Worm (Caenorhabditis elegans) whole organism, late embryonic: ENCODE data around the gene wht-6.

Source experiments
- C08G9.2 ChIP-seq: sonication (generic microtip); optimal IDR thresholded peaks from 2 replicates; lab custom pipeline; 2016; ENCODE audit warnings: mild to moderate bottlenecking, missing genetic modification characterization, moderate library complexity, missing compliant biosample characterization
- C38D4.7 ChIP-seq: fragments of 200-800 bp; sonication (Bioruptor generic); optimal IDR thresholded peaks from 2 replicates; lab custom pipeline; 2018; ENCODE audit warnings: mild to moderate bottlenecking, missing genetic modification characterization, moderate library complexity, missing compliant biosample characterization
- K02D7.2 ChIP-seq: sonication (generic microtip); optimal IDR thresholded peaks from 2 replicates; lab custom pipeline; 2017; ENCODE audit warnings: mild to moderate bottlenecking, missing genetic modification characterization, missing compliant biosample characterization
- T23F11.4 ChIP-seq: fragments of 200-800 bp; sonication (Bioruptor generic); optimal IDR thresholded peaks from 2 replicates; lab custom pipeline; 2018; ENCODE audit warnings: mild to moderate bottlenecking, missing genetic modification characterization, missing compliant biosample characterization
- Y22D7AL.16 ChIP-seq: sonication (generic microtip); optimal IDR thresholded peaks from 2 replicates; lab custom pipeline; 2016; ENCODE audit warnings: missing genetic modification characterization, missing compliant biosample characterization
- ahr-1 ChIP-seq: sonication (generic microtip); optimal IDR thresholded peaks from 2 replicates; lab custom pipeline; 2016; ENCODE audit warnings: missing genetic modification characterization, missing compliant biosample characterization
- ama-1 ChIP-seq: fragments of 150-350 bp; optimal IDR thresholded peaks from 2 replicates; lab custom pipeline; 2014
- ceh-14 ChIP-seq: sonication (generic microtip); optimal IDR thresholded peaks from 2 replicates; lab custom pipeline; 2016; ENCODE audit warnings: missing genotype, missing genetic modification characterization, missing compliant biosample characterization
- ceh-18 ChIP-seq: sonication (generic microtip); optimal IDR thresholded peaks from 2 replicates; lab custom pipeline; 2016; ENCODE audit warnings: missing genetic modification characterization, missing compliant biosample characterization
- ceh-19 ChIP-seq: fragments of 200-800 bp; sonication (Bioruptor generic); optimal IDR thresholded peaks from 2 replicates; lab custom pipeline; 2018; ENCODE audit warnings: mild to moderate bottlenecking, missing genetic modification characterization, missing compliant biosample characterization
- ceh-2 ChIP-seq: sonication (generic microtip); optimal IDR thresholded peaks from 2 replicates; lab custom pipeline; 2016; ENCODE audit warnings: missing genotype, missing genetic modification characterization, missing compliant biosample characterization
- ceh-22 ChIP-seq: sonication (generic microtip); optimal IDR thresholded peaks from 2 replicates; lab custom pipeline; 2017; ENCODE audit warnings: missing biosample characterization, missing genetic modification characterization
- ceh-30 ChIP-seq: fragments of 150-350 bp; optimal IDR thresholded peaks from 2 replicates; lab custom pipeline; 2014; ENCODE audit warnings: missing biosample characterization, missing genetic modification characterization
- ceh-6 ChIP-seq: fragments of 200-800 bp; sonication (Bioruptor generic); optimal IDR thresholded peaks from 2 replicates; lab custom pipeline; 2018; ENCODE audit warnings: mild to moderate bottlenecking, missing genetic modification characterization, missing compliant biosample characterization
- che-1 ChIP-seq: sonication (generic microtip); optimal IDR thresholded peaks from 2 replicates; lab custom pipeline; 2016; ENCODE audit warnings: mild to moderate bottlenecking, missing genetic modification characterization, missing compliant biosample characterization
- dve-1 ChIP-seq: sonication (generic microtip); optimal IDR thresholded peaks from 2 replicates; lab custom pipeline; 2017; ENCODE audit warnings: antibody characterized with exemption, mild to moderate bottlenecking, missing genetic modification characterization, missing compliant biosample characterization
- elt-2 ChIP-seq: sonication (generic microtip); optimal IDR thresholded peaks from 2 replicates; lab custom pipeline; 2016; ENCODE audit warnings: missing genetic modification reagents, missing genetic modification characterization, missing compliant biosample characterization
- ets-4 ChIP-seq: sonication (generic microtip); optimal IDR thresholded peaks from 2 replicates; lab custom pipeline; 2016; ENCODE audit warnings: missing genetic modification characterization, missing compliant biosample characterization
- eyg-1 ChIP-seq: sonication (generic microtip); optimal IDR thresholded peaks from 2 replicates; lab custom pipeline; 2016; ENCODE audit warnings: missing genotype, missing genetic modification characterization, missing compliant biosample characterization
- fax-1 ChIP-seq: sonication (generic microtip); optimal IDR thresholded peaks from 2 replicates; lab custom pipeline; 2016; ENCODE audit warnings: missing genotype, missing genetic modification characterization, missing compliant biosample characterization
- fkh-10 ChIP-seq: fragments of 150-350 bp; optimal IDR thresholded peaks from 2 replicates; lab custom pipeline; 2014; ENCODE audit warnings: missing biosample characterization, missing genetic modification reagents, missing genetic modification characterization
- gmeb-2 ChIP-seq: sonication (generic microtip); optimal IDR thresholded peaks from 2 replicates; lab custom pipeline; 2016; ENCODE audit warnings: missing genetic modification characterization, inconsistent platforms, missing compliant biosample characterization
- hlh-13 ChIP-seq: fragments of 200-800 bp; sonication (Bioruptor generic); optimal IDR thresholded peaks from 2 replicates; lab custom pipeline; 2018; ENCODE audit warnings: mild to moderate bottlenecking, missing genetic modification characterization, missing compliant biosample characterization
- hlh-30 ChIP-seq: sonication (generic microtip); optimal IDR thresholded peaks from 2 replicates; lab custom pipeline; 2017; ENCODE audit warnings: antibody characterized with exemption, missing genetic modification characterization, missing compliant biosample characterization; ENCODE audit not compliant: insufficient read depth
- hlh-6 ChIP-seq: sonication (generic microtip); optimal IDR thresholded peaks from 2 replicates; lab custom pipeline; 2016; ENCODE audit warnings: missing genotype, missing genetic modification characterization, missing compliant biosample characterization
- madf-2 ChIP-seq: sonication (generic microtip); optimal IDR thresholded peaks from 2 replicates; lab custom pipeline; 2017; ENCODE audit warnings: missing genetic modification characterization, missing compliant biosample characterization
- mec-3 ChIP-seq: sonication (generic microtip); optimal IDR thresholded peaks from 2 replicates; lab custom pipeline; 2016; ENCODE audit warnings: borderline replicate concordance, missing genetic modification characterization, missing compliant biosample characterization
- nfya-1 ChIP-seq: sonication (generic microtip); optimal IDR thresholded peaks from 2 replicates; lab custom pipeline; 2017; ENCODE audit warnings: missing genetic modification characterization, mild to moderate bottlenecking, missing compliant biosample characterization, antibody characterized with exemption, moderate library complexity
- nhr-232 ChIP-seq: sonication (generic microtip); optimal IDR thresholded peaks from 2 replicates; lab custom pipeline; 2016; ENCODE audit warnings: missing genetic modification characterization, missing compliant biosample characterization
- npax-4 ChIP-seq: sonication (generic microtip); optimal IDR thresholded peaks from 2 replicates; lab custom pipeline; 2016; ENCODE audit warnings: missing genetic modification characterization, missing compliant biosample characterization
- odd-2 ChIP-seq: sonication (generic microtip); optimal IDR thresholded peaks from 2 replicates; lab custom pipeline; 2017; ENCODE audit warnings: antibody characterized with exemption, mild to moderate bottlenecking, missing genetic modification characterization, missing compliant biosample characterization
- pag-3 ChIP-seq: sonication (generic microtip); optimal IDR thresholded peaks from 2 replicates; lab custom pipeline; 2016; ENCODE audit warnings: missing compliant biosample characterization, missing genetic modification characterization, borderline replicate concordance
- pat-9 ChIP-seq: fragments of 200-800 bp; sonication (Bioruptor generic); optimal IDR thresholded peaks from 2 replicates; lab custom pipeline; 2018; ENCODE audit warnings: mild to moderate bottlenecking, missing genetic modification characterization, moderate library complexity, missing compliant biosample characterization
- pax-1 ChIP-seq: fragments of 150-350 bp; optimal IDR thresholded peaks from 2 replicates; lab custom pipeline; 2014; ENCODE audit warnings: missing biosample characterization, missing genetic modification characterization
- pha-4 ChIP-seq: fragments of 150-350 bp; optimal IDR thresholded peaks from 2 replicates; lab custom pipeline; 2018; ENCODE audit warnings: missing biosample characterization, missing genetic modification reagents, missing genetic modification characterization
- pros-1 ChIP-seq: fragments of 150-350 bp; optimal IDR thresholded peaks from 2 replicates; lab custom pipeline; 2014; ENCODE audit warnings: missing biosample characterization, missing genetic modification reagents, missing genetic modification characterization
- ref-2 ChIP-seq: sonication (generic microtip); optimal IDR thresholded peaks from 2 replicates; lab custom pipeline; 2016; ENCODE audit warnings: missing genetic modification characterization, missing compliant biosample characterization
- sox-2 ChIP-seq: fragments of 200-800 bp; sonication (Bioruptor generic); IDR thresholded peaks from 2 replicates; pipeline ENCODE4 v1.3.6; 2022; ENCODE audit warnings: missing genetic modification reagents, missing genetic modification characterization, missing compliant biosample characterization
- ttx-3 ChIP-seq: sonication (generic microtip); optimal IDR thresholded peaks from 2 replicates; lab custom pipeline; 2016; ENCODE audit warnings: missing genetic modification reagents, missing genetic modification characterization, missing compliant biosample characterization
- unc-42 ChIP-seq: sonication (generic microtip); optimal IDR thresholded peaks from 2 replicates; lab custom pipeline; 2016; ENCODE audit warnings: missing genotype, missing genetic modification characterization, missing compliant biosample characterization
- unc-86 ChIP-seq: sonication (generic microtip); optimal IDR thresholded peaks from 2 replicates; lab custom pipeline; 2016; ENCODE audit warnings: missing genetic modification characterization, missing compliant biosample characterization

The wht-6 gene

ce11 chrIII:6453665-6454064 is 17.9 kb upstream of the wht-6 start (continued):
- TF ChIP-seq Y22D7AL.16 (no peak), C38D4.7 (peak; percentile 32), hlh-6 (tag; lab: Kevin White, UChicago) (no peak), K02D7.2 (no peak), ceh-30 (tag; lab: Kevin White, UChicago) (peak; percentile 37), fax-1 (tag; lab: Kevin White, UChicago) (peak; percentile 40), dve-1 (peak; percentile 79), pat-9 (peak; percentile 62), ceh-19 (GFP tag; lab: Kevin White, UChicago) (peak; percentile 77), mec-3 (no peak), sox-2 (0 out of 2 replicates have a peak, but pooled peaks have one; percentile 23), ceh-6 (GFP tag; lab: Kevin White, UChicago) (no peak), ets-4 (tag; lab: Kevin White, UChicago) (peak; percentile 31), madf-2 (tag; lab: Kevin White, UChicago) (peak; percentile 41), gmeb-2 (tag; lab: Kevin White, UChicago) (peak; percentile 55), nhr-232 (tag; lab: Kevin White, UChicago) (peak; percentile 28), elt-2 (tag; lab: Kevin White, UChicago) (peak; percentile 80), ceh-18 (tag; lab: Kevin White, UChicago) (peak; percentile 64), T23F11.4 (GFP tag; lab: Kevin White, UChicago) (peak; percentile 37)
- TF ChIP-seq, all 69 proteins: peak for 44

- TF ChIP-seq pat-9, result no peak
- no peak for TF ChIP-seq unc-86 (tag; lab: Kevin White, UChicago)
- TF ChIP-seq npax-4 (tag; lab: Kevin White, UChicago), result no peak
- TF ChIP-seq ref-2, result no peak
- TF ChIP-seq ceh-6 (GFP tag; lab: Kevin White, UChicago), result no peak
- no peak for TF ChIP-seq fkh-10 (GFP tag; lab: Kevin White, UChicago)
- no peak for TF ChIP-seq odd-2 (tag; lab: Kevin White, UChicago)
- no peak for TF ChIP-seq eyg-1 (tag; lab: Kevin White, UChicago)
- no peak for TF ChIP-seq unc-42 (tag; lab: Kevin White, UChicago)
- no peak for TF ChIP-seq pros-1
- no peak for TF ChIP-seq ceh-18 (tag; lab: Kevin White, UChicago)
- no peak for TF ChIP-seq ceh-2 (tag; lab: Kevin White, UChicago)
- no peak for TF ChIP-seq hlh-30 (tag; lab: Kevin White, UChicago)
- no peak for TF ChIP-seq T23F11.4 (GFP tag; lab: Kevin White, UChicago)
- no peak for TF ChIP-seq ama-1 (lab: Kevin White, UChicago)
- no peak for TF ChIP-seq ahr-1 (tag; lab: Kevin White, UChicago)
- TF ChIP-seq ttx-3 (tag; lab: Kevin White, UChicago), result no peak
- TF ChIP-seq hlh-13 (GFP tag; lab: Kevin White, UChicago), result no peak
- no peak for TF ChIP-seq C08G9.2
These were observed 17.4 kb upstream of the wht-6 start, which contains the start of gene jhdm-1 for ce11 chrIII:6454183-6454582. TSS of gene jhdm-1 (plus strand) at chrIII:6454483.

- TF ChIP-seq nhr-232 (tag; lab: Kevin White, UChicago), result no peak
- TF ChIP-seq pag-3 (tag; lab: Kevin White, UChicago), result no peak
- TF ChIP-seq fax-1 (tag; lab: Kevin White, UChicago), result no peak
- TF ChIP-seq ceh-22 (tag; lab: Kevin White, UChicago), result no peak
- no peak for TF ChIP-seq C38D4.7
These were observed 11.7 kb upstream of the wht-6 start, which contains the start of gene algn-1 for ce11 chrIII:6459820-6460219. TSS of gene algn-1 (plus strand) at chrIII:6460120.

ce11 chrIII:6462610-6463009 is 8.9 kb upstream of the wht-6 start, which contains the start of gene T26A5.8:
TSS of gene T26A5.8 (minus strand) at chrIII:6462856.
- TF ChIP-seq mec-3, result no peak
- TF ChIP-seq elt-2 (tag; lab: Kevin White, UChicago), result no peak
- no peak for TF ChIP-seq pha-4 (tag; lab: Kevin White, UChicago)
- no peak for TF ChIP-seq odd-2 (tag; lab: Kevin White, UChicago)
- no peak for TF ChIP-seq che-1 (tag; lab: Kevin White, UChicago)
- no peak for TF ChIP-seq ceh-14 (tag; lab: Kevin White, UChicago)
- TF ChIP-seq pax-1 (tag; lab: Kevin White, UChicago), result no peak
- no peak for TF ChIP-seq sox-2
- no peak for TF ChIP-seq ceh-30 (tag; lab: Kevin White, UChicago)
- no peak for TF ChIP-seq nfya-1 (tag; lab: Kevin White, UChicago)
